Fruit fly (Drosophila melanogaster): ENCODE measurements around the gene CG14391.

The CG14391 gene

DNA sequence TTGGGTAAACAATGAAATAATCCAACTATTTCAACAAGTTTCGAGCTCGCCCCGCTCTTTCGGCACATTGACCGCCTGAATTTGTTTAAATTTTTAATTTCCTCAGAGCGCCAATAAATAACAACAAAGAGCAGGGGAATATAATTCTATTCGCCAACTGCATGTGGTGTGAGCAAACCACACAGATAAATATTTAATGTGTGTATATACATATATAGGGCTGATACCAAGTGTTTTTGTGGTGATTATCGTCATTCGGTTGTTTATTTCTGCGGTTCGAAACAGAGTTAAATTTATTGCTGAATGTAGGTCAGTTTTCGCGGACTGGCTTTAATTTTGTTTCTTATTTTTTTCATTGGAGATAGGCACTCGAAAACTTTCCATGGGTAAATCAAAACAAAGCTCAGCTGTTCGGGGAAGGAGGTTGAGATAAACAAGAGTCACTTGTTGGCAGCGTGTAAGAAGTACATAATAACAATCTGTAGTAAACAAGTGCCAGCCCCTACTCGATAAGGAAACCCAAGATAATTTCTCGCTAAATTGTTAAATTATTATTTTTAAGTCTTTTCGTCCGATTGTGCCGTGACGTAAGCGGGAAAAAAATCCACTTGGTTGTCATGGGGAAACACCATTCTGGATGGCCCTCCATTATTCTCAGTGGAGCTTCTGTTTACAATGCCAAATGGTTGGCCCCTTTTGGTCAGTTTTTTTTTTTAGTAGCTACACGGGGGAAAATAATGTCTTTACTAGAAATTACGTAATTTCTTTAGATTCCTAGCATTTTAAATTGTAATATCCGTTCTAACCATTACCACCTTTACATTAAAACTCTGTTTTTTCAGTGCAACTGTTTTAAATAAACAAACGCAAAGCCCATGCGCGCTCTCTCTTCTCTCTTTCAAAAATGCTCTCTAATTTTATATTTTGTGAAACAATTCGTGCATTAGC lies 23.2 kb upstream of the CG14391 start (continued):
- TF ChIP-seq lilli (GFP tag; optimal IDR thresholded peaks at IDR 0.05): peak; percentile 71
- no peak for TF ChIP-seq ac (GFP tag; optimal IDR thresholded peaks at IDR 0.05)
- TF ChIP-seq CG17361 (GFP tag; IDR thresholded peaks at IDR 0.05): no peak; the same call in 1 of the 3 replicates
- peak; percentile 86 for TF ChIP-seq Med (GFP tag)
- TF ChIP-seq Dip2 (GFP tag; IDR thresholded peaks at IDR 0.05): no peak
- TF ChIP-seq esg (GFP tag; conservative IDR thresholded peaks at IDR 0.05): peak; percentile 31; the same call in 1 of the 2 replicates
- TF ChIP-seq unc-4 (GFP tag; IDR thresholded peaks at IDR 0.05; ENCODE audit: partially characterized antibody): no peak
- peak; percentile 14 for TF ChIP-seq CG4328 (GFP tag; optimal IDR thresholded peaks at IDR 0.05)
- peak; percentile 53 for TF ChIP-seq Oli (tag; optimal IDR thresholded peaks at IDR 0.05)
- peak; percentile 68 for TF ChIP-seq CG2678 (tag; optimal IDR thresholded peaks at IDR 0.05)
- TF ChIP-seq unpg (GFP tag; optimal IDR thresholded peaks at IDR 0.05): peak; percentile 42
- peak; percentile 16 for TF ChIP-seq CG2116 (GFP tag; optimal IDR thresholded peaks at IDR 0.05)
- no peak for TF ChIP-seq hb (GFP tag; IDR thresholded peaks at IDR 0.05; ENCODE audit: partially characterized antibody)
- TF ChIP-seq sima (GFP tag; optimal IDR thresholded peaks at IDR 0.05): no peak
- TF ChIP-seq CG12744 (GFP tag; optimal IDR thresholded peaks at IDR 0.05): peak; percentile 45
- peak; percentile 38 for TF ChIP-seq Atf6 (GFP tag; IDR thresholded peaks at IDR 0.05)
- TF ChIP-seq Asciz (GFP tag; optimal IDR thresholded peaks at IDR 0.05): peak; percentile 21
- TF ChIP-seq stwl (tag; optimal IDR thresholded peaks at IDR 0.05): no peak
- TF ChIP-seq trem (tag; optimal IDR thresholded peaks at IDR 0.05): no peak
- peak; percentile 47 for TF ChIP-seq CG1233 (GFP tag; optimal IDR thresholded peaks at IDR 0.05)
- peak; percentile 1 for TF ChIP-seq CG14710 (tag; optimal IDR thresholded peaks at IDR 0.05)
- peak; percentile 53; the same call in 1 of the 2 replicates for TF ChIP-seq ttk (GFP tag; IDR thresholded peaks at IDR 0.05)
- peak; percentile 7 for TF ChIP-seq CG8281 (tag; optimal IDR thresholded peaks at IDR 0.05)
- TF ChIP-seq gce (GFP tag; IDR thresholded peaks at IDR 0.05): no peak
- TF ChIP-seq CG8089 (GFP tag; optimal IDR thresholded peaks at IDR 0.05): peak; percentile 20
- peak; percentile 60 for TF ChIP-seq fu2 (GFP tag; optimal IDR thresholded peaks at IDR 0.05)
- no peak for TF ChIP-seq aop (GFP tag; IDR thresholded peaks at IDR 0.05)
- peak; percentile 41 for TF ChIP-seq fd3F (GFP tag; optimal IDR thresholded peaks at IDR 0.05)
- peak; percentile 46 for TF ChIP-seq Hmr (GFP tag; optimal IDR thresholded peaks at IDR 0.05)
- no peak for TF ChIP-seq CG6683 (GFP tag; optimal IDR thresholded peaks at IDR 0.05)
- TF ChIP-seq abd-A (tag; optimal IDR thresholded peaks at IDR 0.05): no peak
- peak; percentile 44; the same call in 1 of the 2 replicates for TF ChIP-seq al (GFP tag; IDR thresholded peaks at IDR 0.05)
- TF ChIP-seq Abd-B (GFP tag; optimal IDR thresholded peaks at IDR 0.05): no peak
- TF ChIP-seq pan (optimal IDR thresholded peaks at IDR 0.05): no peak
- TF ChIP-seq pan (GFP tag; optimal IDR thresholded peaks at IDR 0.05 in 1 of 2, IDR thresholded peaks at IDR 0.05 in 1 of 2): peak in 1 of 2 experiments; percentile 59
- peak; percentile 33 for TF ChIP-seq nom (GFP tag; optimal IDR thresholded peaks at IDR 0.05)
- peak; percentile 56 for TF ChIP-seq CG3847 (GFP tag; IDR thresholded peaks at IDR 0.05)
- no peak for TF ChIP-seq CG31365 (tag; optimal IDR thresholded peaks at IDR 0.05)
- no peak for TF ChIP-seq tna (GFP tag; IDR thresholded peaks at IDR 0.05; ENCODE audit: partially characterized antibody)
- TF ChIP-seq Deaf1 (tag; optimal IDR thresholded peaks at IDR 0.05): no peak
- TF ChIP-seq HmgZ (tag; optimal IDR thresholded peaks at IDR 0.05): peak; percentile 17
- 0 out of 2 replicates have a peak, but pooled peaks have one; percentile 46 for TF ChIP-seq CG16779 (GFP tag; IDR thresholded peaks at IDR 0.05)
- 0 out of 2 replicates have a peak, but pooled peaks have one; percentile 19 for TF ChIP-seq ara (GFP tag; IDR thresholded peaks at IDR 0.05)
- TF ChIP-seq Sry-δ (GFP tag; optimal IDR thresholded peaks at IDR 0.05): peak; percentile 3
- TF ChIP-seq CG34422 (GFP tag; IDR thresholded peaks at IDR 0.05): peak; percentile 37; the same call in 1 of the 3 replicates
- TF ChIP-seq CG6272 (GFP tag; IDR thresholded peaks at IDR 0.05): peak; percentile 42
- TF ChIP-seq CG2875 (GFP tag; optimal IDR thresholded peaks at IDR 0.05): peak; percentile 27
- peak; percentile 50 for TF ChIP-seq zfh2 (GFP tag; optimal IDR thresholded peaks at IDR 0.05)
